Fruit fly (Drosophila melanogaster): ENCODE results near the gene Ets21C.

The Ets21C gene

DNA sequence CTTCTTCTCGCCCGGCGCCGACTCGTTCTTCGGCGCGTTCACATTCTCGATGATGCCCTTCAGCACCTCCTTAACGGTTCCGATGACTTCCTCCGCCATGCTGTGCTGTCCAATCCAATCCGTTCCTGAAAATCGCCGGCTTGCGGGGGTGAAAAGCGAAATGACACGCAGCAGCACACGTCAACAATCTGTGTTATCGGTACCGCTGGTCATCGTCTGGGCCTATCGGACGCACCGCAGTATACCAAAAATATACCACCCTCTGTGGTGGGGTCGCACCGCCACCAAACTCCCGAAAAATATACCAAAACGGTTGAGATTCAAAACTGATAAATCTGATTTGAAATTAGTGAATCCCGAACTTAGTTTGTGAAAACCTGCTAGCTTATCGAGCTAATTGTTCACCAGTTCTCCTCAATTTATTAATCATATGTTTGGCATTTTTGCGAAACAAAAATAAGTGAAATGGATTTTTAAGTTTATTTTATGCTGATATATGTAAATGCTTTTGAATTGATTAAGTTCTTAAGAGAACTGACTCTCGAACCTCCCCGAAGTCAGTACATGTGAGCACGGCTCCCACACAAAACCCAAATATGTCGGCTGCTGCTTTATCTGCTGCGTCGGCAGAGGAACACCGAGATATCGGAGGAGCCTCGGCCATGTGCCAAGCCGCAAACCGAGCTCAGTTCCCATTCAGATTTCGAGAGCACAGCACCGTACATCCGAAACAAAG is 8.1 kb downstream of the Ets21C start, which contains the start of the genes Spp and nAChRbeta3:
TSS of gene Spp (minus strand) at position 210 of the 736 bp plus-strand sequence.
TSS of gene nAChRbeta3 (plus strand) at position 686 of the 736 bp plus-strand sequence.
- no peak for TF ChIP-seq CG8478 (optimal IDR thresholded peaks at IDR 0.05)
- no peak for TF ChIP-seq CG3407 (GFP tag; optimal IDR thresholded peaks at IDR 0.05)
- no peak for TF ChIP-seq CG3995 (GFP tag; optimal IDR thresholded peaks at IDR 0.05)
- no peak for TF ChIP-seq Mes4 (GFP tag; optimal IDR thresholded peaks at IDR 0.05)
- no peak for TF ChIP-seq Hr39 (optimal IDR thresholded peaks at IDR 0.05)
- TF ChIP-seq CG7963 (GFP tag; IDR thresholded peaks at IDR 0.05; ENCODE audit: partially characterized antibody), result 0 out of 3 replicates have a peak, but pooled peaks have one; percentile 25
- TF ChIP-seq ttk (GFP tag; IDR thresholded peaks at IDR 0.05), result no peak
- TF ChIP-seq CG5180 (GFP tag; optimal IDR thresholded peaks at IDR 0.05), result no peak
- no peak for TF ChIP-seq dimm (GFP tag; IDR thresholded peaks at IDR 0.05)
- TF ChIP-seq CG10654 (GFP tag; optimal IDR thresholded peaks at IDR 0.05), result no peak
- no peak for TF ChIP-seq Vsx1 (GFP tag; optimal IDR thresholded peaks at IDR 0.05)
- no peak for TF ChIP-seq CG2202 (tag; optimal IDR thresholded peaks at IDR 0.05)
- TF ChIP-seq scrt (GFP tag; optimal IDR thresholded peaks at IDR 0.05), result no peak
- TF ChIP-seq psq (GFP tag; optimal IDR thresholded peaks at IDR 0.05), result no peak
- TF ChIP-seq CG9817 (tag; optimal IDR thresholded peaks at IDR 0.05), result no peak
- no peak for TF ChIP-seq Rfx (GFP tag; IDR thresholded peaks at IDR 0.05)
- TF ChIP-seq vvl (GFP tag; IDR thresholded peaks at IDR 0.05), result 0 out of 2 replicates have a peak, but pooled peaks have one; percentile 12
- no peak for TF ChIP-seq CG12769 (tag; optimal IDR thresholded peaks at IDR 0.05)
- no peak for TF ChIP-seq Abd-B (GFP tag; optimal IDR thresholded peaks at IDR 0.05)
- TF ChIP-seq otp (GFP tag; IDR thresholded peaks at IDR 0.05), result no peak
- no peak for TF ChIP-seq NC2β (GFP tag; optimal IDR thresholded peaks at IDR 0.05)
- no peak for TF ChIP-seq PHDP (tag; optimal IDR thresholded peaks at IDR 0.05)
- TF ChIP-seq CG9609 (GFP tag; optimal IDR thresholded peaks at IDR 0.05), result no peak
- no peak for TF ChIP-seq exex (tag; optimal IDR thresholded peaks at IDR 0.05)
- no peak for TF ChIP-seq CG15601 (tag; optimal IDR thresholded peaks at IDR 0.05)
- peak; percentile 87 for TF ChIP-seq sens (GFP tag)
- TF ChIP-seq CG13624 (GFP tag; optimal IDR thresholded peaks at IDR 0.05), result no peak
- no peak for TF ChIP-seq ems (GFP tag; optimal IDR thresholded peaks at IDR 0.05)
- no peak for TF ChIP-seq ind (GFP tag; optimal IDR thresholded peaks at IDR 0.05)
- TF ChIP-seq CG34224 (GFP tag; IDR thresholded peaks at IDR 0.05; ENCODE audit: partially characterized antibody), result peak; percentile 61
- no peak for TF ChIP-seq CG7839 (tag; optimal IDR thresholded peaks at IDR 0.05)
- TF ChIP-seq Fer1 (GFP tag; optimal IDR thresholded peaks at IDR 0.05), result no peak
- no peak for TF ChIP-seq CG14965 (GFP tag; optimal IDR thresholded peaks at IDR 0.05; ENCODE audit: borderline replicate concordance)
- no peak for TF ChIP-seq CG17802 (tag; optimal IDR thresholded peaks at IDR 0.05)
- TF ChIP-seq CG32767 (GFP tag; IDR thresholded peaks at IDR 0.05), result no peak
- peak; percentile 69; the same call in 1 of the 2 replicates for TF ChIP-seq amos (GFP tag; IDR thresholded peaks at IDR 0.05; ENCODE audit: partially characterized antibody)
- TF ChIP-seq CG30020 (tag; optimal IDR thresholded peaks at IDR 0.05), result no peak
- no peak for TF ChIP-seq Sox100B (GFP tag; optimal IDR thresholded peaks at IDR 0.05)
- TF ChIP-seq CG8944 (GFP tag; optimal IDR thresholded peaks at IDR 0.05), result no peak
- TF ChIP-seq trh (GFP tag; optimal IDR thresholded peaks at IDR 0.05), result no peak
- no peak for TF ChIP-seq Antp (GFP tag; optimal IDR thresholded peaks at IDR 0.05)
- no peak for TF ChIP-seq CG12659 (GFP tag; optimal IDR thresholded peaks at IDR 0.05)
- no peak for TF ChIP-seq zf30C (GFP tag; optimal IDR thresholded peaks at IDR 0.05)
- TF ChIP-seq Dfd (GFP tag; optimal IDR thresholded peaks at IDR 0.05), result no peak
- TF ChIP-seq cato (GFP tag; optimal IDR thresholded peaks at IDR 0.05; ENCODE audit: borderline replicate concordance), result no peak
- TF ChIP-seq repo (GFP tag; optimal IDR thresholded peaks at IDR 0.05), result no peak
- no peak for TF ChIP-seq fd96Cb (tag; optimal IDR thresholded peaks at IDR 0.05)
- TF ChIP-seq eve (GFP tag; optimal IDR thresholded peaks at IDR 0.05), result no peak
- TF ChIP-seq Aef1 (GFP tag; IDR thresholded peaks at IDR 0.05), result no peak
- TF ChIP-seq CG15011 (GFP tag; optimal IDR thresholded peaks at IDR 0.05), result no peak
- no peak for TF ChIP-seq Awh (GFP tag; IDR thresholded peaks at IDR 0.05)

Data from whole organism, embryonic.